Fruit fly (Drosophila melanogaster) whole organism, adult: ENCODE data around the gene COX7A.

ENCODE experiments used
- CG11617 ChIP-seq: fragments of 200-800 bp; sonication (Bioruptor generic); optimal IDR thresholded peaks from 2 replicates; lab custom pipeline; 2017; ENCODE audit warnings: mild to moderate bottlenecking, missing biosample characterization, missing genetic modification reagents, missing genetic modification characterization
- CG12768 ChIP-seq: fragments of 200-800 bp; sonication (Bioruptor generic); optimal IDR thresholded peaks from 2 replicates; lab custom pipeline; 2017; ENCODE audit warnings: missing biosample characterization, missing genetic modification characterization, mild to moderate bottlenecking, moderate library complexity, missing genetic modification reagents
- CG14711 ChIP-seq: fragments of 200-800 bp; sonication (Bioruptor generic); optimal IDR thresholded peaks from 2 replicates; lab custom pipeline; 2018; ENCODE audit warnings: missing biosample characterization, mild to moderate bottlenecking, missing genetic modification characterization, moderate library complexity
- CG1620 ChIP-seq: fragments of 200-800 bp; sonication (Bioruptor generic); optimal IDR thresholded peaks from 2 replicates; lab custom pipeline; 2016; ENCODE audit warnings: missing biosample characterization, missing genetic modification characterization
- CG33017 ChIP-seq: fragments of 200-800 bp; sonication (Bioruptor generic); optimal IDR thresholded peaks from 2 replicates; lab custom pipeline; 2018; ENCODE audit warnings: missing biosample characterization, mild to moderate bottlenecking, missing genetic modification characterization, moderate library complexity
- CG5204 ChIP-seq: fragments of 200-800 bp; sonication (Bioruptor generic); optimal IDR thresholded peaks from 2 replicates; lab custom pipeline; 2016; ENCODE audit warnings: missing biosample characterization, missing genetic modification characterization
- CG7045 ChIP-seq: fragments of 200-800 bp; sonication (Bioruptor generic); optimal IDR thresholded peaks from 2 replicates; lab custom pipeline; 2017; ENCODE audit warnings: missing biosample characterization, mild to moderate bottlenecking, missing genetic modification characterization
- CG7101 ChIP-seq: fragments of 200-800 bp; sonication (Bioruptor generic); optimal IDR thresholded peaks from 2 replicates; lab custom pipeline; 2018; ENCODE audit warnings: missing biosample characterization, mild to moderate bottlenecking, missing genetic modification characterization, moderate library complexity
- cic ChIP-seq: fragments of 200-800 bp; sonication (Bioruptor generic); optimal IDR thresholded peaks from 2 replicates; lab custom pipeline; 2017; ENCODE audit warnings: missing biosample characterization, mild to moderate bottlenecking, missing genetic modification characterization, moderate library complexity
- cnc ChIP-seq, 2 experiments: fragments of >200 bp; optimal IDR thresholded peaks; 2 replicates each; lab custom pipeline; 2017
- kay ChIP-seq: fragments of 200-800 bp; sonication (Bioruptor generic); peaks from one replicate; lab custom pipeline; 2016; ENCODE audit warnings: missing biosample characterization, missing genetic modification characterization, borderline replicate concordance
- ovo ChIP-seq: fragments of 200-800 bp; sonication (Bioruptor generic); optimal IDR thresholded peaks from 2 replicates; lab custom pipeline; 2016; ENCODE audit warnings: missing biosample characterization, missing genetic modification characterization
- tj ChIP-seq: fragments of 200-800 bp; sonication (Bioruptor generic); optimal IDR thresholded peaks from 3 replicates; lab custom pipeline; 2017; ENCODE audit warnings: missing biosample characterization, mild to moderate bottlenecking, missing genetic modification characterization, moderate library complexity
- toe ChIP-seq: fragments of 200-800 bp; sonication (Bioruptor generic); optimal IDR thresholded peaks from 2 replicates; lab custom pipeline; 2016; ENCODE audit warnings: missing biosample characterization, missing genetic modification characterization

dm6 chr3R:8313038-8313437 is 27.8 kb downstream of the COX7A start, which contains the start of gene CG7483:
- TF ChIP-seq ovo (GFP tag; lab: Kevin White, UChicago) (no peak), CG14711 (peak; percentile 72), CG11617 (GFP tag; lab: Kevin White, UChicago) (no peak), kay (GFP tag; lab: Kevin White, UChicago) (no peak), CG5204 (GFP tag; lab: Kevin White, UChicago) (no peak), cic (GFP tag; lab: Kevin White, UChicago) (no peak), CG7045 (GFP tag; lab: Kevin White, UChicago) (no peak), cnc (optimal IDR thresholded peaks at IDR 0.05; lab: Kevin White, UChicago) (no peak), CG7101 (tag; lab: Kevin White, UChicago) (no peak), CG12768 (GFP tag; lab: Kevin White, UChicago) (no peak), tj (GFP tag; lab: Kevin White, UChicago) (no peak), toe (GFP tag; lab: Kevin White, UChicago) (no peak), CG1620 (GFP tag; lab: Kevin White, UChicago) (no peak), CG33017 (tag; lab: Kevin White, UChicago) (no peak)
